Worm (Caenorhabditis elegans): ENCODE measurements around the gene bgnt-1.3.

- no peak for TF ChIP-seq unc-39 (tag; optimal IDR thresholded peaks at IDR 0.05)
- TF ChIP-seq lin-39 (tag; optimal IDR thresholded peaks at IDR 0.05): no peak
- no peak for TF ChIP-seq fos-1 (tag; optimal IDR thresholded peaks at IDR 0.05)
- no peak for TF ChIP-seq lin-15B (tag; optimal IDR thresholded peaks at IDR 0.05)
- no peak for TF ChIP-seq R02D3.7 (tag; optimal IDR thresholded peaks at IDR 0.05)
- TF ChIP-seq mdl-1 (tag; optimal IDR thresholded peaks at IDR 0.05): no peak
- TF ChIP-seq elt-3 (tag; optimal IDR thresholded peaks at IDR 0.05): no peak
- TF ChIP-seq tbx-2 (tag; optimal IDR thresholded peaks at IDR 0.05): no peak
- no peak for TF ChIP-seq nhr-77 (tag; optimal IDR thresholded peaks at IDR 0.05)
- no peak for TF ChIP-seq lsy-12 (tag; optimal IDR thresholded peaks at IDR 0.05)
- TF ChIP-seq nhr-43 (tag; optimal IDR thresholded peaks at IDR 0.05; ENCODE audit: poor library complexity, severe bottlenecking): no peak
- TF ChIP-seq snpc-4 (tag; optimal IDR thresholded peaks at IDR 0.05): no peak
- no peak for TF ChIP-seq pqm-1 (tag; optimal IDR thresholded peaks at IDR 0.05)
Measured at ce11 chrV:16282147-16282546, 25.9 kb upstream of the bgnt-1.3 start, which contains the start of gene F28G4.2.
